Fruit fly (Drosophila melanogaster) whole organism, embryonic: ENCODE results near the gene CG42763.

Experiments used
- ATbp ChIP-seq: fragments of 200-800 bp; sonication (Bioruptor generic); optimal IDR thresholded peaks from 2 replicates; lab custom pipeline; 2017; ENCODE audit warnings: missing biosample characterization, mild to moderate bottlenecking, missing genetic modification characterization, missing genetic modification reagents
- Ada2b ChIP-seq: fragments of 200-800 bp; sonication (Bioruptor generic); IDR thresholded peaks from 2 replicates; pipeline ENCODE4 v1.3.6; 2022; ENCODE audit warnings: missing biosample characterization, missing genetic modification characterization
- Asciz ChIP-seq: fragments of 200-800 bp; sonication (Bioruptor generic); optimal IDR thresholded peaks from 2 replicates; lab custom pipeline; 2017; ENCODE audit warnings: missing biosample characterization, mild to moderate bottlenecking, missing genetic modification characterization, missing genetic modification reagents
- BtbVII ChIP-seq: fragments of 200-800 bp; sonication (Bioruptor generic); optimal IDR thresholded peaks from 3 replicates; lab custom pipeline; 2017; ENCODE audit warnings: missing biosample characterization, mild to moderate bottlenecking, missing genetic modification characterization
- CG10209 ChIP-seq: fragments of 200-800 bp; sonication (Bioruptor generic); optimal IDR thresholded peaks from 3 replicates; lab custom pipeline; 2017; ENCODE audit warnings: missing biosample characterization, mild to moderate bottlenecking, missing genetic modification characterization, missing genetic modification reagents
- CG1024 ChIP-seq: fragments of 200-800 bp; sonication (Bioruptor generic); IDR thresholded peaks from 2 replicates; pipeline ENCODE4 v1.3.6; 2022; ENCODE audit warnings: missing biosample characterization, missing genetic modification characterization
- CG10366 ChIP-seq: fragments of 200-800 bp; sonication (Bioruptor generic); IDR thresholded peaks from 2 replicates; pipeline ENCODE4 v1.3.6; 2022; ENCODE audit warnings: missing biosample characterization, missing genetic modification characterization
- CG10654 ChIP-seq: fragments of 200-800 bp; sonication (Bioruptor generic); optimal IDR thresholded peaks from 2 replicates; lab custom pipeline; 2016; ENCODE audit warnings: missing biosample characterization, missing genetic modification characterization
- CG12219 ChIP-seq: fragments of 200-800 bp; sonication (Bioruptor generic); optimal IDR thresholded peaks from 3 replicates; lab custom pipeline; 2018; ENCODE audit warnings: missing biosample characterization, mild to moderate bottlenecking, missing genetic modification characterization
- CG12659 ChIP-seq: fragments of 200-800 bp; sonication (Bioruptor generic); optimal IDR thresholded peaks from 3 replicates; lab custom pipeline; 2017; ENCODE audit warnings: mild to moderate bottlenecking, missing biosample characterization, missing genetic modification reagents, missing genetic modification characterization
- CG13296 ChIP-seq: fragments of 200-800 bp; sonication (Bioruptor generic); optimal IDR thresholded peaks from 3 replicates; lab custom pipeline; 2018; ENCODE audit warnings: missing biosample characterization, mild to moderate bottlenecking, missing genetic modification characterization
- CG17802 ChIP-seq: fragments of 200-800 bp; sonication (Bioruptor generic); optimal IDR thresholded peaks from 2 replicates; lab custom pipeline; 2018; ENCODE audit warnings: missing biosample characterization, mild to moderate bottlenecking, missing genetic modification characterization, moderate library complexity
- CG18764 ChIP-seq: fragments of 200-800 bp; sonication (Bioruptor generic); optimal IDR thresholded peaks from 3 replicates; lab custom pipeline; 2016; ENCODE audit warnings: missing biosample characterization, missing genetic modification characterization
- CG2875 ChIP-seq: fragments of 200-800 bp; sonication (Bioruptor generic); optimal IDR thresholded peaks from 2 replicates; lab custom pipeline; 2017; ENCODE audit warnings: missing biosample characterization, mild to moderate bottlenecking, missing genetic modification characterization, missing genetic modification reagents
- CG32532 ChIP-seq: fragments of 200-800 bp; sonication (Bioruptor generic); IDR thresholded peaks from 2 replicates; pipeline ENCODE4 v1.3.6; 2022; ENCODE audit warnings: missing biosample characterization, missing genetic modification characterization
- CG33213 ChIP-seq: fragments of 200-800 bp; sonication (Bioruptor generic); optimal IDR thresholded peaks from 3 replicates; lab custom pipeline; 2016; ENCODE audit warnings: missing biosample characterization, missing genetic modification characterization
- CG33557 ChIP-seq: fragments of 200-800 bp; sonication (Bioruptor generic); optimal IDR thresholded peaks from 2 replicates; lab custom pipeline; 2019; ENCODE audit warnings: missing biosample characterization, mild to moderate bottlenecking, missing genetic modification characterization, moderate library complexity
- CG4282 ChIP-seq: fragments of 200-800 bp; sonication (Bioruptor generic); optimal IDR thresholded peaks from 2 replicates; lab custom pipeline; 2016; ENCODE audit warnings: missing biosample characterization, missing genetic modification characterization
- CG6683 ChIP-seq: fragments of 200-800 bp; sonication (Bioruptor generic); optimal IDR thresholded peaks from 2 replicates; lab custom pipeline; 2017; ENCODE audit warnings: missing biosample characterization, mild to moderate bottlenecking, missing genetic modification characterization, missing genetic modification reagents
- CG6854 ChIP-seq: fragments of 200-800 bp; sonication (Bioruptor generic); optimal IDR thresholded peaks from 3 replicates; lab custom pipeline; 2017; ENCODE audit warnings: missing biosample characterization, mild to moderate bottlenecking, missing genetic modification characterization
- CG8290 ChIP-seq, 3 experiments: fragments of 200-800 bp; sonication (Bioruptor generic); optimal IDR thresholded peaks; 2 replicates each; lab custom pipeline; 2016 to 2019; ENCODE audit warnings: missing biosample characterization in 3 of 3, missing genetic modification characterization in 3 of 3, mild to moderate bottlenecking in 2 of 3, moderate library complexity in 1 of 3
- CG9215 ChIP-seq: fragments of 200-800 bp; sonication (Bioruptor generic); IDR thresholded peaks from 2 replicates; pipeline ENCODE4 v1.3.6; 2022; ENCODE audit warnings: missing biosample characterization, missing genetic modification characterization
- CG9437 ChIP-seq: fragments of 200-800 bp; sonication (Bioruptor generic); optimal IDR thresholded peaks from 2 replicates; lab custom pipeline; 2018; ENCODE audit warnings: missing biosample characterization, mild to moderate bottlenecking, missing genetic modification characterization
- Drgx ChIP-seq: fragments of 200-800 bp; sonication (Bioruptor generic); IDR thresholded peaks from 2 replicates; pipeline ENCODE4 v1.3.6; 2022; ENCODE audit warnings: missing biosample characterization, missing genetic modification characterization
- Ets65A ChIP-seq: fragments of 200-800 bp; sonication (Bioruptor generic); peaks from one replicate; lab custom pipeline; 2016; ENCODE audit warnings: missing biosample characterization, missing genetic modification characterization
- Hey ChIP-seq: fragments of 200-800 bp; sonication (Bioruptor generic); optimal IDR thresholded peaks from 3 replicates; lab custom pipeline; 2018; ENCODE audit warnings: missing biosample characterization, mild to moderate bottlenecking, missing genetic modification characterization
- Hr51 ChIP-seq, 2 experiments: fragments of 200-800 bp; sonication (Bioruptor generic); optimal IDR thresholded peaks; 2 replicates in 1 of 2; 3 replicates in 1 of 2; lab custom pipeline; 2016 to 2018; ENCODE audit warnings: missing biosample characterization in 2 of 2, missing genetic modification characterization in 2 of 2, mild to moderate bottlenecking in 1 of 2, moderate library complexity in 1 of 2
- MTF-1 ChIP-seq: fragments of 200-800 bp; sonication (Bioruptor generic); optimal IDR thresholded peaks from 2 replicates; lab custom pipeline; 2018; ENCODE audit warnings: missing biosample characterization, mild to moderate bottlenecking, missing genetic modification characterization, borderline replicate concordance
- Mrtf ChIP-seq: fragments of 200-800 bp; sonication (Bioruptor generic); IDR thresholded peaks from 3 replicates; pipeline ENCODE4 v1.3.6; 2022; ENCODE audit warnings: missing biosample characterization, missing genetic modification characterization
- NfI ChIP-seq: fragments of 200-800 bp; sonication (Bioruptor generic); optimal IDR thresholded peaks from 3 replicates; lab custom pipeline; 2018; ENCODE audit warnings: missing biosample characterization, mild to moderate bottlenecking, missing genetic modification characterization, moderate library complexity
- PHDP ChIP-seq: fragments of 200-800 bp; sonication (Bioruptor generic); optimal IDR thresholded peaks from 3 replicates; lab custom pipeline; 2018; ENCODE audit warnings: missing biosample characterization, mild to moderate bottlenecking, missing genetic modification characterization, moderate library complexity
- Ptx1 ChIP-seq: fragments of 200-800 bp; sonication (Bioruptor generic); IDR thresholded peaks from 2 replicates; pipeline ENCODE4 v1.3.6; 2022; ENCODE audit warnings: missing biosample characterization, missing genetic modification characterization
- Taf1 ChIP-seq: fragments of 200-800 bp; sonication (Bioruptor generic); IDR thresholded peaks from 2 replicates; pipeline ENCODE4 v1.3.6; 2022; ENCODE audit warnings: missing biosample characterization, missing genetic modification characterization
- Trl ChIP-seq, 3 experiments: fragments of >200 bp in 2 of 3; fragments of 200-800 bp in 1 of 3; sonication (Bioruptor generic) in 1 of 3; optimal IDR thresholded peaks; 2 replicates in 1 of 3; 3 replicates in 2 of 3; lab custom pipeline; 2016 to 2017; ENCODE audit warnings: missing biosample characterization in 1 of 3, missing genetic modification characterization in 1 of 3
- Xbp1 ChIP-seq: fragments of 200-800 bp; sonication (Bioruptor generic); optimal IDR thresholded peaks from 3 replicates; lab custom pipeline; 2016; ENCODE audit warnings: missing biosample characterization, mild to moderate bottlenecking, missing genetic modification characterization
- aop ChIP-seq: fragments of 200-800 bp; sonication (Bioruptor generic); IDR thresholded peaks from 2 replicates; pipeline ENCODE4 v1.3.6; 2022; ENCODE audit warnings: missing biosample characterization, missing genetic modification characterization
- ara ChIP-seq: fragments of 200-800 bp; sonication (Bioruptor generic); IDR thresholded peaks from 2 replicates; pipeline ENCODE4 v1.3.6; 2022; ENCODE audit warnings: missing biosample characterization, missing genetic modification characterization
- crol ChIP-seq: fragments of 200-800 bp; sonication (Bioruptor generic); IDR thresholded peaks from 2 replicates; pipeline ENCODE4 v1.3.6; 2022; ENCODE audit warnings: missing biosample characterization, missing genetic modification characterization
- cwo ChIP-seq: fragments of 200-800 bp; sonication (Bioruptor generic); optimal IDR thresholded peaks from 3 replicates; lab custom pipeline; 2017; ENCODE audit warnings: missing biosample characterization, missing genetic modification characterization, mild to moderate bottlenecking, moderate library complexity, missing genetic modification reagents
- fd102C ChIP-seq: fragments of 200-800 bp; sonication (Bioruptor generic); optimal IDR thresholded peaks from 2 replicates; lab custom pipeline; 2018; ENCODE audit warnings: missing biosample characterization, mild to moderate bottlenecking, missing genetic modification characterization, moderate library complexity
- fd64A ChIP-seq: fragments of 200-800 bp; sonication (Bioruptor generic); optimal IDR thresholded peaks from 3 replicates; lab custom pipeline; 2018; ENCODE audit warnings: missing biosample characterization, mild to moderate bottlenecking, missing genetic modification characterization
- ham ChIP-seq: fragments of 200-800 bp; sonication (Bioruptor generic); IDR thresholded peaks from 2 replicates; pipeline ENCODE4 v1.3.6; 2022; ENCODE audit warnings: missing biosample characterization, missing genetic modification characterization
- kay ChIP-seq: fragments of 200-800 bp; sonication (Bioruptor generic); optimal IDR thresholded peaks from 2 replicates; lab custom pipeline; 2016; ENCODE audit warnings: missing biosample characterization, missing genetic modification characterization
- maf-S ChIP-seq: fragments of 200-800 bp; sonication (Bioruptor generic); optimal IDR thresholded peaks from 2 replicates; lab custom pipeline; 2016; ENCODE audit warnings: missing biosample characterization, missing genetic modification characterization
- prd ChIP-seq, 3 experiments: fragments of >200 bp in 2 of 3; fragments of 200-800 bp in 1 of 3; sonication (Bioruptor generic) in 1 of 3; optimal IDR thresholded peaks in 2 of 3; IDR thresholded peaks in 1 of 3; 2 replicates in 2 of 3; 3 replicates in 1 of 3; pipeline versions ENCODE4 v1.3.6 to Lab custom; 2017 to 2022; ENCODE audit warnings: missing biosample characterization in 1 of 3, missing genetic modification characterization in 1 of 3
- sqz ChIP-seq: fragments of 200-800 bp; sonication (Bioruptor generic); optimal IDR thresholded peaks from 3 replicates; lab custom pipeline; 2018; ENCODE audit warnings: missing biosample characterization, mild to moderate bottlenecking, missing genetic modification characterization
- sr ChIP-seq: fragments of 200-800 bp; sonication (Bioruptor generic); IDR thresholded peaks from 3 replicates; pipeline ENCODE4 v1.3.6; 2022; ENCODE audit warnings: missing biosample characterization, missing genetic modification characterization
- tll ChIP-seq, 2 experiments: fragments of 200-800 bp in 1 of 2; fragments of >200 bp in 1 of 2; sonication (Bioruptor generic) in 1 of 2; optimal IDR thresholded peaks; 2 replicates each; lab custom pipeline; 2017 to 2019; ENCODE audit warnings: missing biosample characterization in 2 of 2, missing genetic modification characterization in 2 of 2, mild to moderate bottlenecking in 1 of 2, moderate library complexity in 1 of 2
- zfh2 ChIP-seq: fragments of 200-800 bp; sonication (Bioruptor generic); optimal IDR thresholded peaks from 2 replicates; lab custom pipeline; 2016; ENCODE audit warnings: missing biosample characterization, missing genetic modification characterization

CG42763 gene

dm6 chr2L:8097461-8097860 lies 47.4 kb downstream of the CG42763 start (continued):
- TF ChIP-seq cwo (GFP tag; lab: Kevin White, UChicago) (peak; percentile 79), CG10366 (no peak), Drgx (GFP tag; lab: Robert Waterston, UW) (no peak), Hey (tag; lab: Kevin White, UChicago) (peak; percentile 53), sr (GFP tag; lab: Robert Waterston, UW) (no peak), CG17802 (tag; lab: Kevin White, UChicago) (no peak), CG6854 (GFP tag; lab: Kevin White, UChicago) (peak; percentile 5), ham (GFP tag; lab: Robert Waterston, UW) (no peak), sqz (GFP tag; lab: Kevin White, UChicago) (peak; percentile 54), CG33557 (GFP tag; lab: Kevin White, UChicago) (peak; percentile 5), Mrtf (GFP tag; lab: Robert Waterston, UW) (no peak), Asciz (peak; percentile 72), CG12219 (GFP tag; lab: Kevin White, UChicago) (peak; percentile 26), CG13296 (GFP tag; lab: Kevin White, UChicago) (peak; percentile 82), CG6683 (GFP tag; lab: Kevin White, UChicago) (peak; percentile 73), CG9215 (GFP tag; lab: Robert Waterston, UW) (no peak), MTF-1 (GFP tag; lab: Kevin White, UChicago) (peak; percentile 45), CG18764 (GFP tag; lab: Kevin White, UChicago) (no peak), kay (GFP tag; lab: Kevin White, UChicago) (peak; percentile 39), CG12659 (GFP tag; lab: Kevin White, UChicago) (peak; percentile 37), aop (GFP tag; lab: Robert Waterston, UW) (no peak), Hr51 (GFP tag; optimal IDR thresholded peaks at IDR 0.05; lab: Kevin White, UChicago) (peak in 1 of 2 experiments; percentile 20), ara (GFP tag; lab: Robert Waterston, UW) (no peak), CG8290 (GFP tag; optimal IDR thresholded peaks at IDR 0.05; lab: Kevin White, UChicago) (no peak), CG8290 (tag; optimal IDR thresholded peaks at IDR 0.05; lab: Kevin White, UChicago) (peak in 1 of 2 experiments; percentile 85), Taf1 (GFP tag; lab: Robert Waterston, UW) (no peak), CG1024 (GFP tag; lab: Robert Waterston, UW) (peak; percentile 17; the same call in 1 of the 2 replicates), CG4282 (GFP tag; lab: Kevin White, UChicago) (no peak), BtbVII (GFP tag; lab: Kevin White, UChicago) (peak; percentile 82), maf-S (GFP tag; lab: Kevin White, UChicago) (no peak), NfI (peak; percentile 35), fd64A (GFP tag; lab: Kevin White, UChicago) (peak; percentile 71), Ets65A (GFP tag; lab: Kevin White, UChicago) (no peak), CG10654 (GFP tag; lab: Kevin White, UChicago) (no peak), PHDP (tag; lab: Kevin White, UChicago) (peak; percentile 73), CG33213 (GFP tag; lab: Kevin White, UChicago) (no peak), ATbp (peak; percentile 67), tll (GFP tag; optimal IDR thresholded peaks at IDR 0.05; lab: Kevin White, UChicago) (no peak), CG32532 (no peak), Ptx1 (GFP tag; lab: Robert Waterston, UW) (no peak), Trl (optimal IDR thresholded peaks at IDR 0.05; lab: Kevin White, UChicago) (no peak), Trl (GFP tag; optimal IDR thresholded peaks at IDR 0.05; lab: Kevin White, UChicago) (no peak), CG10209 (GFP tag; lab: Kevin White, UChicago) (peak; percentile 68), prd (optimal IDR thresholded peaks at IDR 0.05; lab: Kevin White, UChicago) (peak in 1 of 2 experiments; percentile 21), prd (GFP tag; IDR thresholded peaks at IDR 0.05; lab: Robert Waterston, UW) (no peak), crol (GFP tag; lab: Robert Waterston, UW) (peak; percentile 90), CG2875 (GFP tag; lab: Kevin White, UChicago) (peak; percentile 65), zfh2 (no peak), Xbp1 (GFP tag; lab: Kevin White, UChicago) (no peak), Ada2b (GFP tag; lab: Robert Waterston, UW) (no peak), CG9437 (GFP tag; lab: Kevin White, UChicago) (no peak), fd102C (GFP tag; lab: Kevin White, UChicago) (no peak)
